Worm (Caenorhabditis elegans) whole organism, L4/young adult: Measurements from ENCODE around the gene nhr-267.

Experiments
- W03F9.2 ChIP-seq: fragments of 150-350 bp; optimal IDR thresholded peaks from 2 replicates; lab custom pipeline; 2014; ENCODE audit warnings: missing biosample characterization, missing genetic modification characterization
- dao-5 ChIP-seq: sonication (generic microtip); optimal IDR thresholded peaks from 2 replicates; lab custom pipeline; 2016; ENCODE audit warnings: missing genotype, missing genetic modification characterization, moderate library complexity, missing compliant biosample characterization
- him-1 ChIP-seq: sonication (generic microtip); optimal IDR thresholded peaks from 2 replicates; lab custom pipeline; 2016; ENCODE audit warnings: missing genotype, missing genetic modification reagents, missing genetic modification characterization, missing compliant biosample characterization

nhr-267 gene

DNA sequence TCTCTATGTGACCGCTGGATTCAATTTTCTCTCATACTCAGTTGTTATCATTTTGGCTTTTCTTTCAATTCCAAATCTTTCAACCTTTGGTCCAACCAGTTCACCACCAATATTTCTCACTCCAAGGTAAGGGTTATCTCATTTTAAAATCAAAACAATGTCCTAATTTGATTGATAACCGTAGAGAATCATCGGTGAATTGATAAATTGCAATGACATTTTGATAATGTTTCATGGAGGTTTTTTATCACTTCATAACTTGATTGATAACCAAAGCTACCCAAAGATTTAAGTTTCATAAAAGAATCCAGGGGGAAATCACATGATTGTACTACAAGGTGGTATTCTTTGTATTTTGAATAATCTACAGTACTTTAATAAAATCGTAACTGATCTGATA is 47.1 kb downstream of the nhr-267 start:
- TF ChIP-seq W03F9.2 (tag; lab: Kevin White, UChicago) (no peak), him-1 (tag; lab: Kevin White, UChicago) (no peak), dao-5 (tag; lab: Kevin White, UChicago) (no peak)
